Worm (Caenorhabditis elegans) whole organism, L4 larva: ENCODE results near the gene eelo-1.

Experiments
- nhr-11 ChIP-seq: fragments of 150-350 bp; optimal IDR thresholded peaks from 2 replicates; lab custom pipeline; 2014; ENCODE audit warnings: missing biosample characterization, missing genetic modification characterization
- zfp-3 ChIP-seq: fragments of 200-800 bp; sonication (Bioruptor generic); conservative IDR thresholded peaks from 2 replicates; pipeline ENCODE4 v1.3.6; 2022; ENCODE audit warnings: missing genetic modification reagents, missing genetic modification characterization, missing compliant biosample characterization

ce11 chrIII:1508244-1508643 is 50.1 kb downstream of the eelo-1 start:
- TF ChIP-seq nhr-11 (no peak), zfp-3 (GFP tag; lab: Robert Waterston, UW) (no peak)
